Worm (Caenorhabditis elegans) whole organism, L1 larva: ENCODE results near the gene Y73B6BL.22.

Experiments used
- ama-1 ChIP-seq: fragments of 150-350 bp; optimal IDR thresholded peaks from 2 replicates; lab custom pipeline; 2014
- ceh-90 ChIP-seq: sonication (generic microtip); optimal IDR thresholded peaks from 2 replicates; lab custom pipeline; 2016; ENCODE audit warnings: missing genetic modification characterization, missing compliant biosample characterization
- lin-14 ChIP-seq: fragments of 200-800 bp; sonication (Bioruptor generic); optimal IDR thresholded peaks from 2 replicates; lab custom pipeline; 2018; ENCODE audit warnings: mild to moderate bottlenecking, missing genetic modification characterization, moderate library complexity, missing compliant biosample characterization
- lin-39 ChIP-seq: fragments of 150-350 bp; optimal IDR thresholded peaks from 2 replicates; lab custom pipeline; 2014; ENCODE audit warnings: missing biosample characterization, missing genetic modification reagents, missing genetic modification characterization
- nhr-12 ChIP-seq: sonication (generic microtip); optimal IDR thresholded peaks from 2 replicates; lab custom pipeline; 2017; ENCODE audit warnings: missing biosample characterization, missing genetic modification characterization
- nhr-20 ChIP-seq: sonication (generic microtip); optimal IDR thresholded peaks from 2 replicates; lab custom pipeline; 2016; ENCODE audit warnings: mild to moderate bottlenecking, missing genetic modification characterization, missing compliant biosample characterization
- nhr-237 ChIP-seq: fragments of 150-350 bp; optimal IDR thresholded peaks from 2 replicates; lab custom pipeline; 2014; ENCODE audit warnings: missing biosample characterization, missing genetic modification characterization
- nhr-28 ChIP-seq: fragments of 150-350 bp; optimal IDR thresholded peaks from 2 replicates; lab custom pipeline; 2014; ENCODE audit warnings: missing biosample characterization, missing genetic modification characterization
- rnt-1 ChIP-seq: sonication (generic microtip); optimal IDR thresholded peaks from 2 replicates; lab custom pipeline; 2016; ENCODE audit warnings: mild to moderate bottlenecking, missing genetic modification characterization, moderate library complexity, missing compliant biosample characterization
- skn-1 ChIP-seq: fragments of 150-350 bp; optimal IDR thresholded peaks from 2 replicates; lab custom pipeline; 2014; ENCODE audit warnings: missing biosample characterization, missing genetic modification characterization
- unc-62 ChIP-seq: fragments of 150-350 bp; optimal IDR thresholded peaks from 2 replicates; lab custom pipeline; 2014; ENCODE audit warnings: missing biosample characterization, missing genetic modification reagents, missing genetic modification characterization

DNA sequence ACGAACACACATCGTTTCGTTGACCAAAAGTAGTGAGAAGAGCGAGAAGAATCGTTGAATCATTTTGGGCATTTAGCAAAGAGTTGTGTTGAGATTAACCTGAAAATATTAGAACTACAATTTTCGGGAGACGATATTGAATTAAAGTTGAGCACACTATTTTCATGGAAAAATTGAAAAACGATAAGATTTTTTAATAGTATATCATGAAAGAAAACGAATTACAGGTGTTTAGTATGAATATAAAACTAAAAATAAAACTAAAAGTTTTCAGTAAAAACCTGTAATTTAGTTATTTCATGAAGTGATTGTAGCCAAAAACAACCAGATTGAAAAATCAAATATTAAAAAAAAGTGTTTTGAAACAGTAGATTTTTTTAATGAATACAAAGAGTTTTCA lies 41.0 kb upstream of the Y73B6BL.22 start, which contains the start of gene lgc-10:
- TF ChIP-seq ceh-90 (tag; lab: Kevin White, UChicago) (no peak), unc-62 (GFP tag; lab: Kevin White, UChicago) (no peak), ama-1 (no peak), nhr-20 (tag; lab: Kevin White, UChicago) (no peak), lin-14 (GFP tag; lab: Kevin White, UChicago) (no peak), skn-1 (tag; lab: Kevin White, UChicago) (no peak), nhr-12 (tag; lab: Kevin White, UChicago) (no peak), nhr-28 (no peak), rnt-1 (tag; lab: Kevin White, UChicago) (no peak), nhr-237 (tag; lab: Kevin White, UChicago) (no peak), lin-39 (tag; lab: Kevin White, UChicago) (no peak)
